Worm (Caenorhabditis elegans): ENCODE results near the gene sorf-2.
A peak's percentile ranks its signal among the peaks of the same experiment; 100 is the strongest.

DNA sequence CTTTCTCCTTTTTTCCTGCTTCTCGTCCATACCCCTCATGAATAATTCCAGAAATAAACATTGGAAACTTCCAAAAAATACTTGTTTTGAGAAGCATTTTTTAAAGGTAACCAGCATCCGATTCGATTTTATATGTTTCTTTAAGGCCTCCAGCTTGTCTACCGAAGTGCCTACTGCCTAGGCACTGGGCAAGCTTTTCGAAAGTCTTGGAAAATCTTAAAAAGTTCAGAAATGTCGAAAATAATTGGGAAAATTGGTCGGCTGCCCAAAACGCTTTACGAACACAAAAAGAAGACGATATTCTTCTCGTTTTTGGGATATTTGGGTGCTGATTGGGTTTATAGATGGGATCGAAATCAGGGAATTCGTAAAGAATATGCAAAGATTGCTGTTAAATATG, 4.8 kb upstream of the sorf-2 start, which contains the start of gene F52C9.3:
- no peak for TF ChIP-seq jun-1 (tag; optimal IDR thresholded peaks at IDR 0.05)
- no peak for TF ChIP-seq snpc-4 (tag; optimal IDR thresholded peaks at IDR 0.05)
- no peak for TF ChIP-seq fkh-10 (GFP tag; optimal IDR thresholded peaks at IDR 0.05)
- no peak for TF ChIP-seq lin-15B (tag; optimal IDR thresholded peaks at IDR 0.05)
- no peak for TF ChIP-seq dmd-9 (GFP tag; IDR thresholded peaks at IDR 0.05)
- TF ChIP-seq ZK337.2 (GFP tag; IDR thresholded peaks at IDR 0.05) = no peak
- 0 out of 2 replicates have a peak, but pooled peaks have one; percentile 39 for TF ChIP-seq T26A8.4 (GFP tag; IDR thresholded peaks at IDR 0.05)
- no peak for TF ChIP-seq zfp-3 (GFP tag; conservative IDR thresholded peaks at IDR 0.05)
- peak; percentile 82 for TF ChIP-seq ama-1 (optimal IDR thresholded peaks at IDR 0.05)
- TF ChIP-seq mdt-29 (GFP tag; IDR thresholded peaks at IDR 0.05) = no peak
- TF ChIP-seq ZK546.5 (tag; optimal IDR thresholded peaks at IDR 0.05) = no peak
- no peak for TF ChIP-seq nhr-237 (tag; optimal IDR thresholded peaks at IDR 0.05)
- no peak for TF ChIP-seq egl-27 (tag; optimal IDR thresholded peaks at IDR 0.05)
- no peak for TF ChIP-seq cey-2 (tag; optimal IDR thresholded peaks at IDR 0.05; ENCODE audit: borderline replicate concordance, insufficient read depth)
